Fruit fly (Drosophila melanogaster): ENCODE results near the gene pcx.

dm6 chrX:2270557-2270930, 45.4 kb downstream of the pcx start, which contains the start of gene CG2924:
- TF ChIP-seq Sin3A (optimal IDR thresholded peaks at IDR 0.05), result no peak
- TF ChIP-seq ttk (optimal IDR thresholded peaks at IDR 0.05), result no peak

Measured in Kc167 (cell line).